Fruit fly (Drosophila melanogaster) whole organism, larva: ENCODE results near the gene Sac1.

ENCODE experiments used
- noc ChIP-seq: fragments of 200-800 bp; sonication (Bioruptor generic); optimal IDR thresholded peaks from 3 replicates; lab custom pipeline; 2019; ENCODE audit warnings: missing biosample characterization, mild to moderate bottlenecking, missing genetic modification characterization, moderate library complexity

Gene Sac1

DNA sequence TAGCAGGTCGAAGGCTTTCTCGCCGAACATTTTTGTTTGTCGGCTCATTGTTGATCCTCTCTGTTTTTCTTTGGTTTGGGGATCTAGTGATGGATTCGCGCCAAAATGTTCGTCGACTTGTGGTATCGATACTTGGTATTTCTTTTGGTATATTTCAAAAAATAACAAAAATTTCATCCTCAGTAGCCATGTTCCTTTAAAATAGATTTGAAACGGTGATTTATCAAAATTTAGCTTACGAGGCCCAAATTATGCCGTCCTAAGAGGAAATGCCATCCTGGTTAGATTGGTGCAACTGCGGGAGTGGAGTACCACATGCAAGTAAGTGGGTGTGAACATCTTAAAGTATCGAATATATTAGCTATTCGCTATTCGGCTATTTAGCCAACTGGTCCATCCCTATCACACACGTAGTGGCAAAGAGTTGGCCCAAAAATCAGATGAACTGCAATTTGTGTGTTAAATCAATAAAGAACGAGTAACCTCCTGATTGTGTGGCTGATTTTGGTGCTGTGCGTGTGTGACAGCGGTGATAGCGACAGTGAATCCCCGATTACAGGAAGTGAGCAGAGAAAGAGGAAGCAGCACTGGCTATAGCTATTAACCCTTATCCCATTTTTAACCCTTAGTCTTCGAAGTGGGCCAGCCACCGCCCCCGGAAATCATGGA is at the start of gene Sac1, which contains the start of gene Psf1:
TSS of gene Sac1 (plus strand) at position 191 of the 669 bp plus-strand sequence.
TSS of gene Psf1 (minus strand) at position 51 of the 669 bp plus-strand sequence.
- no peak for TF ChIP-seq noc (tag; lab: Kevin White, UChicago)

DNA sequence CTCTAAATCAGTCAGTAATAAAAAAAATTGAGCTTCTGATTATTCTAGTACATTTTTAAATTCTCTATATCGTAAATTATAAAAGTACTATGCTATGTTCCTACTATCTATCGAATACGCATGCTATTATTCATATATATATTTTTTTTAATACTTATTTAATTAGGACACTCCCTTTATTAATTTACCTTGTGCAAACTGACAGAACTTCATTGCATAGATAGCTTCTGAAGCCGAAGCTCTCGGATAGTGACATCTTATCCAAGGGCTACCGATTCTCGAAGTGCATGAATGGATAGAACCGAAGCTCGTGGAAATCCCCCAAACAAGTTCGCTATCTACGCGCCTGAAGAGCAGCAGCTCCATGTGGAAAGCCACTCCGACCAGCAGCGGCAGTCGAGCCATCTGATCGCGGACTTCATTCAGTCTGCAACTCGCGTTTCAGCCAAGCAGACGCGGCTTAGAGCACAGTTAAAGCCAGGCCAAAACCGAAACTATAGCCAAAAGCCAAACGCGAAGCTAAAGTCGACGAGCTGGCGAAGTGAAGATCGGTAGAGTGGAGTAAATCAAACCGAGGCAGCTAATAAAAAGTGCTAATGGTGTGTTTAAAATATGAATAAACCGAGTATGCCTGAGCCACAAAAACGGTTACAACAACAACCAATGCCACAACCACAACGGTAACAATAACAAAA is 47.1 kb upstream of the Sac1 start, which contains the start of gene mwh:
TSS of gene mwh (plus strand) at position 430 of the 695 bp plus-strand sequence.
- TF ChIP-seq noc (tag; lab: Kevin White, UChicago): no peak

DNA sequence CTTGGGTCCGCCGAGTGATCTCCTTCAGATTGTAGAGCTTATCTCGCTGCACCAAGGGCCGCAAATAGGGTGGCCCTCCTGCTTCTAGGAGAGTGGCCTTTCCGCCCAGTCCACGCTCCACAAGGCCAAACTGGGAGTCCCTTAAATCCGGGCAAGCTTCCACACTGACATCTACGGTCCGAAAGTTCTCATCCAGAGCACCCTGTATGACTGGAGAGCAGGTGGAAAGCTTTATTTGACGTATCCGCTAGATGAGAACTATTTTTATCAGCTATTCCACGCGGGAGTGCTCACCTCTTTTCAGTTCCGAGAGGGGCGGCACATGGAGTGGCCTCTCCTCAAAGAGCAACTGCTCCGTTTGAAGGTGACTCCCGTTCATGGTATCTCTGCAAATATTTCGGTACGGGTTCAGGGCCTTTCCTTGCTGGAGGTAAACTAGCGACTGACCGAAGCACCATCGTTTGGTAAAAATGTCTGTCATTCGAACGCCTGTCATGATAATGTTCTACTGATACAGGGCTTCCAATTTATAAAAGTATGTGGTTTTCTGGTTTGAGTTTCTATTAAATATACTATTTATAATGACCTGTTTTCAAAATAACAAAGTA is 44.9 kb upstream of the Sac1 start, which contains the start of gene meep:
TSS of gene meep (minus strand) at position 449 of the 608 bp plus-strand sequence.
- TF ChIP-seq noc (tag; lab: Kevin White, UChicago): peak; percentile 19

DNA sequence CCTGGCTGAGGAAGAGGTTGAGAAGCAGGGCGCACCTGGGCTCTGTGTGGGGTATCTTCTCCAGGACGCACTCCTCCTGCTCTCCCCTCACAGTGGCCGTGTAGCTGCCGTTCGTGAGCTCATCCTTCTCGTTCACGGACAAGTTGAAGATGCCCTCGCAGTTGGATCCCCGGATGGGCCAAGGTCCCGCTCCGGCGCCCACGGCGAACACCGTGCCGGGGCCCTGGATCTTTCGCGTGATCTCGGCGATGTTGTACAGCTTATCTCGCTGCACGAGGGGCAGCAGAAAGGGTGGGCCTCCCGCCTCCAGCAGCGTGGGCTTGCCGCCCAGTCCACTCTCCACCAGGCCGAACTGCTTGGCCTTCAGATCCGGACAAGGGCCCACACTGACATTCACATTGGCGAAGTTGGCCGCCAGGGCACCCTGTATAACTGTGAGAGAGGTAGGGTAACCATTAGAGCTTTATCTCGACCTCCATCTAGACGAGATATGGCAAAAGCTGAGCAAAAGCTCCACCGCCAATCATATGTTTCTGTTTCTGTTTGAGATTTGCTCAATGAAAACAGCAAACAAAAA is 43.7 kb upstream of the Sac1 start:
- no peak for TF ChIP-seq noc (tag; lab: Kevin White, UChicago)

DNA sequence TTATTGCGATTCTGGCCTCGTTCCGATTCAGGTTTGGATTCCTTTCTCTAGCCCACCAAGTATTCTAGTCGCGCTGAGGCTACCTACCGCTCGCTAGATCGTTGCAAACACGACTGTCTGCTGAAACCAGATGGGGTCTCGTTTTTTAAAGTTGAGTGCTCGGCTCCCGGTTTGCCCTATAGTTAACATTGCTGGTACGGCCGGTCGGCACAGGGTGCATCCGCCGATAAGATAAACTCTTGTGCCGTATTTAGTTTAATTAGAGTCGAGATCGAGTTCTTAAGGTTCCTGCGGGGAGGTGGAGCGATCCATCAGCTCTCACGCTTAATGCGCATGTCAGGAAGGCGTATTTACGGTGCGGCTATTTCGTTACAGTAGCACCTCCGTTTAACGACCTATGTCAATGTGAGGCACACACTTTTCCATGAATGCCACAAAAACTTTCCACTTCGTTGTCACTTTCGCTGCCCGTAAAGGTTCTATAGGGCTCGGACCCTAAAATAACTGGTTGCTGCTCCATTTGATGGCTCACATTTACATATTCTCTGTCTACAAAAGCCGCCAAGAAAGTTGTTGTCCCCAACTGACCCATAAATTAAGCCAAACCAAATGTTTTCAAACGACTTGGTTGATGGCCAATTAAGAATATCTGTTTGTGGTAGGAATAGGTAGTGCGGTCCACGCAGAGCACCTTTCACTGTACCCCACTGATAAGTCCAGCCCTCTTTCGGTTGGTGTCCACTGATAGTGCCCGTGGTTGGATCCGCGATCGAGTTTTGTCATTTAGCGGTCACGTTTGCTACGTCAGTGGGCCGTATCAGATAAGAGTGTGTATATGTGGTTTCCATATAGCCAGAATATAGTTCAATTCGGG is 42.7 kb upstream of the Sac1 start, which contains the start of gene CG9119:
TSS of gene CG9119 (minus strand) at position 122 of the 874 bp plus-strand sequence.
- TF ChIP-seq noc (tag; lab: Kevin White, UChicago): peak; percentile 96

dm6 chr3L:1206682-1207421 is 40.8 kb upstream of the Sac1 start, which contains the start of gene LysB:
Gene LysB, plus strand, starts transcription at chr3L:1207371.
- TF ChIP-seq noc (tag; lab: Kevin White, UChicago): no peak

dm6 chr3L:1208206-1208605 is 39.4 kb upstream of the Sac1 start:
- TF ChIP-seq noc (tag; lab: Kevin White, UChicago): no peak

DNA sequence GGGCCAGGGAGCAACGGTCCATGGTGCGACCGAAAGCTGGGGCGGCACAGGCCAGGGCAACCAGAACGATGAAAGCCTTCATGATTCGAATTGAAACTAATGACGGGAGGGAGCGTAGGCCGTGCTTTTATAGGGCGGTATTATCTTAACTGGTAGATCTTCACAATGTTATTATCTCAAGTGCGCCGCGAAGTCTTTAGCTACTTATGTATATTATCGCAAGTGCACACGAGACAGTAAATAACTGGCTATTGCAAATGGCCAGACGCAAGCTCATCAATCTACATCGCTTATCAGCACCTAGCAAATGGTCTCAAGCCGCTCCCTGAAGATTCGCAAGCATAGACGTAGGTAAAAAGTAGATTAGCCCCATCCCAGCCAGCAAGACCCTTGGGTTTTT is 36.5 kb upstream of the Sac1 start, which contains the start of gene LysD:
TSS of gene LysD (minus strand) at position 101 of the 400 bp plus-strand sequence.
- no peak for TF ChIP-seq noc (tag; lab: Kevin White, UChicago)

DNA sequence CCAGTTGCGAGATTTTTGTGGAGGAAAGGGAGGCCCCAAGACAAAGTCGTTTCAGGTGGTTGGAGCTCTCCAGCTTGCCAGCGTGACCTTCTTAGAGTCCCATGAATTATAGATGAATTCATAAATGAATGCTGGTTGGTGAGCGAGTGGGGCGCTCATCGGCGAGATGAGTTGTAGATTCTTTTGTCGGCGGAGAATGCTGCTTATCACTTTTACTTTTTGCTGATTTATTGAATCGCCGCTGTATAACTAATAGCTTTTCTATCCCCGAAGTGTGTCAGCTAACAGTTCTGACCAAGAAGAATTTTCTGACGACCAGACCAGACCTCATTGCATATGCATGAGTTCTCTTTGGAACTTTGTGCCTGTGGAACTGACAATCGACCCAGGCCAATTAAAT is 35.5 kb upstream of the Sac1 start:
- TF ChIP-seq noc (tag; lab: Kevin White, UChicago): no peak

dm6 chr3L:1212571-1212970 is 35.0 kb upstream of the Sac1 start, which contains the start of gene LysE:
Gene LysE, plus strand, starts transcription at chr3L:1212827.
- TF ChIP-seq noc (tag; lab: Kevin White, UChicago): no peak

DNA sequence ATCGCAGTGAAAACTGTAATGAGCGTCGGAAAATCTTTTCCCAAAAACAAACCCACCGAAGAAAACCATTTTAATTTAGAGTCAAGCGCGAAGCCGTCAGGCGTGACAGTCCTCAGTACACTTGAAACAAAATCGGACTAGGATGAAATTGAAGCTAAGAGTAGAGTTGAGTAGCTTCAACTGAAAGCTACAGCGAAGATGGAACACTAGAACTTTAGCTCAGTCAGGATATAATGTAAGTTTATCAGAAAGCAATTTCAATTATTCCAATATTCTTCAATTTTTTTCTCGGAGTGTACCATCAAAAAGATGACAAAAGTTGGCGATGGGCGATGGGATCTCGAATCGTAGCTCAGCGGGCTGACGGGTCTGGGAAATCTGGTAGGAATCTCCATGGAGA is 31.2 kb upstream of the Sac1 start:
- no peak for TF ChIP-seq noc (tag; lab: Kevin White, UChicago)

dm6 chr3L:1218596-1218995 is 29.0 kb upstream of the Sac1 start, which contains the start of gene LysP:
Gene LysP, minus strand, starts transcription at chr3L:1218696.
- TF ChIP-seq noc (tag; lab: Kevin White, UChicago): no peak

dm6 chr3L:1227303-1227797 is 20.3 kb upstream of the Sac1 start, which contains the start of gene LysS:
Gene LysS, plus strand, starts transcription at chr3L:1227747.
- TF ChIP-seq noc (tag; lab: Kevin White, UChicago): no peak

- TF ChIP-seq noc (tag; lab: Kevin White, UChicago): no peak
Measured at dm6 chr3L:1232582-1232981, 15.0 kb upstream of the Sac1 start, which contains the start of gene CG33965. Gene CG33965, plus strand, starts transcription at chr3L:1232882.
